Worm (Caenorhabditis elegans): Measurements from ENCODE around the gene mig-6.

The mig-6 gene

DNA sequence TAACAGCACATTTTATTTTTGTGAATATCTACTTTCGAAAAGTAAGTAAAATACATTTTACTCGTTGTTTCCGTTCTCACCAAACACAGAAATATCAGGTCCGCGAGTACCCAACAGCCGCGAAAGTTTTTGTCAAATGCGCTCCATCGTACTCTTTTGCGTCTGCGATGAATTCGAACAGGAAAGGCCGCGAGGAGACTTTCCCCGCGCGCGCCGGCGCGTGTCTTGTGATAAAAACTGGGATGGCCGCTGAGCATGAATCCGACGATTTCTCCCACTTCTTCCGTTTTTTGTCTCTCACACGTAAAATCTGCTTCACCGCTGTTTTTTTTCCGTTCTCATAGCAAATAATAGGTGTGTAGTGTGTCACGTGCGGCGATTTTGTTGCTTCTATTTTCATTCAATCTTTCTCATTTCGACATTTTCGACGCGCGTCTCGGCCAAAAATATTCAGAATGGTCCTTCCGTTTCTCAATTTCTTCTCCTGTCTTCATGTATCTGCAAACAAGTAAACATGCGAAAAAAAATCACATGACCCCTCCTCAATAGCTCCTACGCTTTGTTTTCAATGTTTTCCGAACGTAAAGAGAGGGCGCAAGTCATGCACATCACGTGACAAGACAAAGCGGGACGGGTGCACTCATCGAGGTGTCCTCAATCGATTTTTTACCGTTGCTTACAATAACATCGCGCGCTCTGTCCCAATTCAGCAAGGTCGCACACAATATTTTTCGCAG lies 22.8 kb upstream of the mig-6 start, which contains the start of gene uvs-1 (continued):
- TF ChIP-seq fkh-4 (tag; optimal IDR thresholded peaks at IDR 0.05; ENCODE audit: borderline replicate concordance) (no peak), lir-3 (tag; optimal IDR thresholded peaks at IDR 0.05; ENCODE audit: poor library complexity) (no peak), nhr-77 (tag; optimal IDR thresholded peaks at IDR 0.05) (peak; percentile 24), mef-2 (tag; optimal IDR thresholded peaks at IDR 0.05) (no peak), rnt-1 (tag; optimal IDR thresholded peaks at IDR 0.05) (peak; percentile 37), nhr-71 (tag; optimal IDR thresholded peaks at IDR 0.05) (peak; percentile 77), fos-1 (tag; optimal IDR thresholded peaks at IDR 0.05) (no peak), elt-3 (tag; optimal IDR thresholded peaks at IDR 0.05) (peak in 1 of 6 experiments; percentile 35), mdl-1 (tag; optimal IDR thresholded peaks at IDR 0.05) (peak in 1 of 2 experiments; percentile 69), vab-15 (tag; optimal IDR thresholded peaks at IDR 0.05) (peak; percentile 64), grh-1 (GFP tag; IDR thresholded peaks at IDR 0.05) (no peak), ama-1 (optimal IDR thresholded peaks at IDR 0.05) (no peak), irx-1 (tag; optimal IDR thresholded peaks at IDR 0.05) (peak; percentile 46), fkh-10 (GFP tag; optimal IDR thresholded peaks at IDR 0.05) (peak; percentile 17), aly-2 (tag; optimal IDR thresholded peaks at IDR 0.05) (no peak), nhr-76 (tag; optimal IDR thresholded peaks at IDR 0.05) (no peak), egl-13 (tag; optimal IDR thresholded peaks at IDR 0.05) (no peak), snpc-4 (tag; optimal IDR thresholded peaks at IDR 0.05) (peak; percentile 33), C16A3.4 (tag; optimal IDR thresholded peaks at IDR 0.05) (peak; percentile 47), Y116A8C.19 (tag; optimal IDR thresholded peaks at IDR 0.05; ENCODE audit: borderline replicate concordance) (no peak), lsy-2 (tag; optimal IDR thresholded peaks at IDR 0.05) (peak; percentile 20 to 43), unc-130 (tag; optimal IDR thresholded peaks at IDR 0.05) (peak; percentile 63), dpl-1 (GFP tag; optimal IDR thresholded peaks at IDR 0.05) (peak; percentile 33 to 73 (median 38)), skn-1 (tag; optimal IDR thresholded peaks at IDR 0.05) (peak; percentile 48), nhr-12 (tag; optimal IDR thresholded peaks at IDR 0.05) (no peak), sup-37 (GFP tag; optimal IDR thresholded peaks at IDR 0.05) (peak; percentile 57), mab-9 (GFP tag; IDR thresholded peaks at IDR 0.05) (0 out of 2 replicates have a peak, but pooled peaks have one; percentile 18), pax-3 (tag; optimal IDR thresholded peaks at IDR 0.05) (no peak), zip-4 (GFP tag; optimal IDR thresholded peaks at IDR 0.05) (no peak), nhr-85 (tag) (peak; percentile 91), ceh-88 (GFP tag; IDR thresholded peaks at IDR 0.05) (no peak), nhr-90 (tag; optimal IDR thresholded peaks at IDR 0.05; ENCODE audit: poor library complexity) (peak; percentile 64), efl-1 (optimal IDR thresholded peaks at IDR 0.05) (peak; percentile 38 to 48), efl-1 (GFP tag; optimal IDR thresholded peaks at IDR 0.05 in 1 of 2) (peak; percentile 33 to 95), ceh-8 (GFP tag; optimal IDR thresholded peaks at IDR 0.05) (no peak), egl-27 (tag; optimal IDR thresholded peaks at IDR 0.05) (no peak), tlp-1 (tag; optimal IDR thresholded peaks at IDR 0.05) (no peak), lin-13 (GFP tag; optimal IDR thresholded peaks at IDR 0.05) (peak; percentile 26), mep-1 (tag; optimal IDR thresholded peaks at IDR 0.05) (peak; percentile 57)

DNA sequence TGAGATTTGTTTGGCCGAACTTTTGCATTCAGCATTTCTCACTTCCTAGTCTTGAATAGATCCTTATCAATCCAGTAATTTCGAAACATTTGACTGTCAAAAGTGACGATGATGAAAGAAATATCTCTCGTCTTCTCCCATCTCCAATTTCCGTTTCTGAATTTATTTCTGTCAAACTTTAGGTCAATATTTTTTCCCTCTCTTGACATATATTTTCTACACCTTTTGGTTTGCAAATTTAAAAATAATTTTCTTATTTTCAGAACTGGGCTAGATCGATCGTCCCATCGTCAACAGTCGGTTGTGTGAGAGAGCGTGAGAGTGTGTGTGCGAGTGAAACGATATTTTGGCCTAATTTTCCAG lies 22.2 kb upstream of the mig-6 start, which contains the start of gene xpo-1:
TSS of gene xpo-1 (plus strand) at position 264 of the 363 bp plus-strand sequence.
- TF ChIP-seq lin-13 (GFP tag; optimal IDR thresholded peaks at IDR 0.05) (no peak), ceh-90 (tag; optimal IDR thresholded peaks at IDR 0.05) (no peak), blmp-1 (tag; optimal IDR thresholded peaks at IDR 0.05) (peak; percentile 19), efl-1 (optimal IDR thresholded peaks at IDR 0.05) (no peak), efl-1 (GFP tag; optimal IDR thresholded peaks at IDR 0.05 in 1 of 2) (peak in 1 of 2 experiments; percentile 20), elt-3 (tag; optimal IDR thresholded peaks at IDR 0.05) (peak in 1 of 6 experiments; percentile 18)
